Fruit fly (Drosophila melanogaster) S2 (cell line): ENCODE measurements around the gene Regnase-1.

Experiments used
- CG8478 ChIP-seq: fragments of >200 bp; optimal IDR thresholded peaks from 2 replicates; lab custom pipeline; 2018
- CTCF ChIP-seq, 2 experiments: fragments of >200 bp; optimal IDR thresholded peaks; 2 replicates each; lab custom pipeline; 2018

DNA sequence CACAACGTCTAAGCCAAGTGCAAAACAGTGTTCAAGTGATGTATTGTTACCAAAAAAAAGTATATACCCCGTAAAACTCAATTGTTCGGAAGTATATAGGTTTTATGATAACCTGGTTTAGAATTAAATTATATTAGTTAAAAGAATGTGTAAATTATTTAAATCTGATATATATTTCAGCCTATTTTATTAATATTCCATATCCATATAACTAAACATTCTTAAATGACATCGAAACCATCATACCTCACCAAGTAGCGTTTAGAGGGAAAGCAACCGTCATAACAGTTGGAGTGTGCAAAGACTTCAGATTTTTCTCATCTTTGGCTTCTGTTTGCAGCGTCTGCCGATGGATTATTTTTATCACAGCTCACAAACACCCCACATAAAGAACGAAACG lies 36.4 kb downstream of the Regnase-1 start:
- TF ChIP-seq CG8478 (lab: Kevin White, UChicago) (no peak), CTCF (optimal IDR thresholded peaks at IDR 0.05; lab: Kevin White, UChicago) (no peak)
